Fruit fly (Drosophila melanogaster) whole organism, wandering third instar larva: Measurements from ENCODE around the gene saturn.

ENCODE experiments used
- Abd-B ChIP-seq: fragments of >200 bp; optimal IDR thresholded peaks from 2 replicates; lab custom pipeline; 2017; ENCODE audit warnings: missing biosample characterization, missing genetic modification characterization
- CG32264 ChIP-seq: fragments of 200-800 bp; sonication (Bioruptor generic); optimal IDR thresholded peaks from 2 replicates; lab custom pipeline; 2016; ENCODE audit warnings: missing biosample characterization, missing genetic modification characterization
- CG9705 ChIP-seq: fragments of 200-800 bp; sonication (Bioruptor generic); optimal IDR thresholded peaks from 2 replicates; lab custom pipeline; 2018; ENCODE audit warnings: missing biosample characterization, mild to moderate bottlenecking, missing genetic modification characterization
- CrebA ChIP-seq: fragments of 200-800 bp; sonication (Bioruptor generic); optimal IDR thresholded peaks from 2 replicates; lab custom pipeline; 2016; ENCODE audit warnings: missing biosample characterization, mild to moderate bottlenecking, missing genetic modification characterization, borderline replicate concordance
- Dfd ChIP-seq: fragments of >200 bp; optimal IDR thresholded peaks from 2 replicates; lab custom pipeline; 2017; ENCODE audit warnings: missing biosample characterization, missing genetic modification characterization
- Dif ChIP-seq: fragments of 200-275, 200-300 bp; sonication (Bioruptor generic); optimal IDR thresholded peaks from 2 replicates; lab custom pipeline; 2018; ENCODE audit warnings: missing biosample characterization, missing genetic modification characterization; ENCODE audit not compliant: partially characterized antibody
- GATAd ChIP-seq: sonication (Bioruptor generic); optimal IDR thresholded peaks from 2 replicates; lab custom pipeline; 2016; ENCODE audit warnings: missing biosample characterization, missing genetic modification characterization
- HLH106 ChIP-seq: fragments of 200-800 bp; optimal IDR thresholded peaks from 3 replicates; lab custom pipeline; 2019; ENCODE audit warnings: missing biosample characterization, mild to moderate bottlenecking, missing genetic modification characterization, moderate library complexity
- Hnf4 ChIP-seq: fragments of 200-800 bp; sonication (Bioruptor generic); optimal IDR thresholded peaks from 2 replicates; lab custom pipeline; 2016; ENCODE audit warnings: missing biosample characterization, mild to moderate bottlenecking, missing genetic modification characterization
- Hr78 ChIP-seq: fragments of >200 bp; optimal IDR thresholded peaks from 2 replicates; lab custom pipeline; 2017; ENCODE audit warnings: missing biosample characterization, missing genetic modification characterization
- Jra ChIP-seq: sonication (Bioruptor generic); optimal IDR thresholded peaks from 2 replicates; lab custom pipeline; 2016; ENCODE audit warnings: missing biosample characterization, missing genetic modification characterization
- Mio ChIP-seq: sonication (Bioruptor generic); optimal IDR thresholded peaks from 2 replicates; lab custom pipeline; 2016; ENCODE audit warnings: missing biosample characterization, missing genetic modification characterization
- Myc ChIP-seq: fragments of >200 bp; optimal IDR thresholded peaks from 2 replicates; lab custom pipeline; 2017
- OdsH ChIP-seq: fragments of 200-800 bp; sonication (Bioruptor generic); optimal IDR thresholded peaks from 2 replicates; lab custom pipeline; 2016; ENCODE audit warnings: missing biosample characterization, mild to moderate bottlenecking, missing genetic modification characterization
- Rel ChIP-seq, 2 experiments: fragments of 200-800 bp; sonication (Bioruptor generic) in 1 of 2; optimal IDR thresholded peaks; 2 replicates in 1 of 2; 3 replicates in 1 of 2; lab custom pipeline; 2016 to 2019; ENCODE audit warnings: mild to moderate bottlenecking in 2 of 2, missing biosample characterization in 2 of 2, missing genetic modification characterization in 2 of 2, moderate library complexity in 1 of 2
- Sp1 ChIP-seq: fragments of 200-800 bp; sonication (Bioruptor generic); optimal IDR thresholded peaks from 3 replicates; lab custom pipeline; 2019; ENCODE audit warnings: missing biosample characterization, mild to moderate bottlenecking, missing genetic modification characterization, moderate library complexity
- Vsx2 ChIP-seq: fragments of 200-300, 225-300 bp; sonication (Bioruptor generic); optimal IDR thresholded peaks from 2 replicates; lab custom pipeline; 2018; ENCODE audit warnings: missing biosample characterization, missing genetic modification characterization; ENCODE audit not compliant: partially characterized antibody
- br ChIP-seq: fragments of 200-800 bp; sonication (Bioruptor generic); optimal IDR thresholded peaks from 2 replicates; lab custom pipeline; 2016; ENCODE audit warnings: missing biosample characterization, missing genetic modification characterization
- brk ChIP-seq: fragments of 200-800 bp; sonication (Bioruptor generic); optimal IDR thresholded peaks from 2 replicates; lab custom pipeline; 2016; ENCODE audit warnings: missing biosample characterization, mild to moderate bottlenecking, missing genetic modification characterization
- dl ChIP-seq, 2 experiments: fragments of 175-275, 200-275 bp in 1 of 2; fragments of 200-275 bp in 1 of 2; sonication (Bioruptor generic); optimal IDR thresholded peaks; lab custom pipeline; 2018; ENCODE audit warnings: mild to moderate bottlenecking in 2 of 2, missing biosample characterization in 2 of 2, missing genetic modification characterization in 2 of 2, moderate library complexity in 2 of 2; ENCODE audit not compliant: partially characterized antibody in 2 of 2, insufficient read depth in 1 of 2
- dmrt93B ChIP-seq: fragments of 200-800 bp; sonication (Bioruptor generic); optimal IDR thresholded peaks from 2 replicates; lab custom pipeline; 2018; ENCODE audit warnings: missing biosample characterization, mild to moderate bottlenecking, missing genetic modification characterization
- dsf ChIP-seq: sonication (Bioruptor generic); optimal IDR thresholded peaks from 2 replicates; lab custom pipeline; 2016; ENCODE audit warnings: missing biosample characterization, missing genetic modification characterization, borderline replicate concordance
- ey ChIP-seq: fragments of 200-800 bp; sonication (Bioruptor generic); optimal IDR thresholded peaks from 2 replicates; lab custom pipeline; 2016; ENCODE audit warnings: missing biosample characterization, missing genetic modification characterization
- foxo ChIP-seq, 2 experiments: fragments of 200-800 bp; sonication (Bioruptor generic); optimal IDR thresholded peaks; 2 replicates in 1 of 2; 3 replicates in 1 of 2; lab custom pipeline; 2016 to 2017; ENCODE audit warnings: missing biosample characterization in 2 of 2, missing genetic modification characterization in 2 of 2
- fru ChIP-seq: fragments of 200-800 bp; sonication (Bioruptor generic); optimal IDR thresholded peaks from 3 replicates; lab custom pipeline; 2016; ENCODE audit warnings: missing biosample characterization, mild to moderate bottlenecking, missing genetic modification characterization
- h ChIP-seq: fragments of 200-800 bp; sonication (Bioruptor generic); optimal IDR thresholded peaks from 3 replicates; lab custom pipeline; 2016; ENCODE audit warnings: missing biosample characterization, mild to moderate bottlenecking, missing genetic modification characterization
- jim ChIP-seq: fragments of 175-275, 200-325 bp; sonication (Bioruptor generic); optimal IDR thresholded peaks from 2 replicates; lab custom pipeline; 2016; ENCODE audit warnings: missing biosample characterization, mild to moderate bottlenecking, missing genetic modification characterization
- psq ChIP-seq: fragments of 200-800 bp; sonication (Bioruptor generic); optimal IDR thresholded peaks from 3 replicates; lab custom pipeline; 2017; ENCODE audit warnings: missing biosample characterization, mild to moderate bottlenecking, missing genetic modification characterization, moderate library complexity
- rgr ChIP-seq: fragments of 200-800 bp; sonication (Bioruptor generic); optimal IDR thresholded peaks from 3 replicates; lab custom pipeline; 2016; ENCODE audit warnings: missing biosample characterization, mild to moderate bottlenecking, missing genetic modification characterization
- sage ChIP-seq: fragments of 200-800 bp; sonication (Bioruptor generic); optimal IDR thresholded peaks from 2 replicates; lab custom pipeline; 2016; ENCODE audit warnings: missing biosample characterization, mild to moderate bottlenecking, missing genetic modification characterization
- sv ChIP-seq: fragments of 200-800 bp; sonication (Bioruptor generic); optimal IDR thresholded peaks from 3 replicates; lab custom pipeline; 2016; ENCODE audit warnings: missing biosample characterization, missing genetic modification characterization
- tai ChIP-seq: sonication (Bioruptor generic); optimal IDR thresholded peaks from 2 replicates; lab custom pipeline; 2016; ENCODE audit warnings: missing biosample characterization, missing genetic modification characterization
- woc ChIP-seq: sonication (Bioruptor generic); optimal IDR thresholded peaks from 2 replicates; lab custom pipeline; 2016; ENCODE audit warnings: missing biosample characterization, mild to moderate bottlenecking, missing genetic modification characterization

Gene saturn

dm6 chr3L:14203023-14203422 is at the start of gene saturn:
Gene saturn (plus strand): TSS chr3L:14203323.
- TF ChIP-seq dmrt93B (GFP tag; lab: Kevin White, UChicago) (no peak), sage (GFP tag; lab: Kevin White, UChicago) (no peak), tai (GFP tag; lab: Kevin White, UChicago) (no peak), Myc (lab: Kevin White, UChicago) (no peak), Mio (GFP tag; lab: Kevin White, UChicago) (no peak), dsf (no peak), Rel (GFP tag; optimal IDR thresholded peaks at IDR 0.05; lab: Kevin White, UChicago) (no peak), Rel (tag; optimal IDR thresholded peaks at IDR 0.05; lab: Kevin White, UChicago) (no peak), fru (GFP tag; lab: Kevin White, UChicago) (no peak), Sp1 (GFP tag; lab: Kevin White, UChicago) (no peak), ey (GFP tag; lab: Kevin White, UChicago) (no peak), rgr (GFP tag; lab: Kevin White, UChicago) (no peak), CrebA (no peak), Dif (GFP tag; lab: Kevin White, UChicago) (no peak), jim (GFP tag; lab: Kevin White, UChicago) (no peak), Abd-B (GFP tag; lab: Kevin White, UChicago) (no peak), sv (no peak), psq (no peak), brk (GFP tag; lab: Kevin White, UChicago) (no peak), Hr78 (GFP tag; lab: Kevin White, UChicago) (no peak), CG9705 (GFP tag; lab: Kevin White, UChicago) (no peak)

dm6 chr3L:14153644-14154043 is 49.5 kb upstream of the saturn start:
- TF ChIP-seq HLH106 (tag; lab: Kevin White, UChicago) (no peak), CG32264 (GFP tag; lab: Kevin White, UChicago) (no peak), Vsx2 (GFP tag; lab: Kevin White, UChicago) (no peak), Hnf4 (GFP tag; lab: Kevin White, UChicago) (no peak), br (GFP tag; lab: Kevin White, UChicago) (no peak), ey (GFP tag; lab: Kevin White, UChicago) (no peak), foxo (GFP tag; optimal IDR thresholded peaks at IDR 0.05; lab: Kevin White, UChicago) (no peak), OdsH (GFP tag; lab: Kevin White, UChicago) (no peak), Abd-B (GFP tag; lab: Kevin White, UChicago) (no peak), dl (GFP tag; optimal IDR thresholded peaks at IDR 0.05; lab: Kevin White, UChicago; ENCODE audit: insufficient read depth in 1 of 2, partially characterized antibody in 2 of 2) (no peak), sv (no peak), Jra (GFP tag; lab: Kevin White, UChicago) (no peak), GATAd (GFP tag; lab: Kevin White, UChicago) (no peak), Mio (GFP tag; lab: Kevin White, UChicago) (no peak)

DNA sequence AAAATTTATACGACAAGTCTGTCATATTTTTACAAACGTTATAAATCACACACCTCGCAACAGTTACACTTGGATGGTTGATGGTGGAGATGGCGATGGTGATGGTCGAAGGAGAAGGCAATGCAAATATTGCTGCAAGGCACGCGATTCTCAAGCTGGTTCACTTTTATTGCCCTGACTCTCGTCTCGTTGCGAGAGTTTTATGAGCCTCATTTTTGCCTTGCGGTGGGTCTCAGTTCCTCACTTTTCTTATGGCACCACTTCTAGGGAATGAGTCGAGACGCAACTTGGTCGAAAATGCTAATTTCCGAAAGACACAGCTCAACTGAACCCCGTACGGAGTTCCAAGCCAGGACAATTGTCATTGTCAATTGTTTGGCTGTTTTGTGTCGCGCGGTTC is 48.2 kb upstream of the saturn start:
- TF ChIP-seq br (GFP tag; lab: Kevin White, UChicago) (no peak), foxo (GFP tag; optimal IDR thresholded peaks at IDR 0.05; lab: Kevin White, UChicago) (no peak), ey (GFP tag; lab: Kevin White, UChicago) (no peak), woc (GFP tag; lab: Kevin White, UChicago) (no peak), CG9705 (GFP tag; lab: Kevin White, UChicago) (no peak), jim (GFP tag; lab: Kevin White, UChicago) (no peak), rgr (GFP tag; lab: Kevin White, UChicago) (no peak), psq (no peak), h (no peak), Jra (GFP tag; lab: Kevin White, UChicago) (no peak), CrebA (no peak), sage (GFP tag; lab: Kevin White, UChicago) (no peak), Rel (GFP tag; optimal IDR thresholded peaks at IDR 0.05; lab: Kevin White, UChicago) (no peak), Rel (tag; optimal IDR thresholded peaks at IDR 0.05; lab: Kevin White, UChicago) (no peak), Dfd (GFP tag; lab: Kevin White, UChicago) (no peak), Hr78 (GFP tag; lab: Kevin White, UChicago) (no peak)
